Worm (Caenorhabditis elegans): Measurements from ENCODE around the gene Y54G2A.41.

Y54G2A.41 gene

DNA sequence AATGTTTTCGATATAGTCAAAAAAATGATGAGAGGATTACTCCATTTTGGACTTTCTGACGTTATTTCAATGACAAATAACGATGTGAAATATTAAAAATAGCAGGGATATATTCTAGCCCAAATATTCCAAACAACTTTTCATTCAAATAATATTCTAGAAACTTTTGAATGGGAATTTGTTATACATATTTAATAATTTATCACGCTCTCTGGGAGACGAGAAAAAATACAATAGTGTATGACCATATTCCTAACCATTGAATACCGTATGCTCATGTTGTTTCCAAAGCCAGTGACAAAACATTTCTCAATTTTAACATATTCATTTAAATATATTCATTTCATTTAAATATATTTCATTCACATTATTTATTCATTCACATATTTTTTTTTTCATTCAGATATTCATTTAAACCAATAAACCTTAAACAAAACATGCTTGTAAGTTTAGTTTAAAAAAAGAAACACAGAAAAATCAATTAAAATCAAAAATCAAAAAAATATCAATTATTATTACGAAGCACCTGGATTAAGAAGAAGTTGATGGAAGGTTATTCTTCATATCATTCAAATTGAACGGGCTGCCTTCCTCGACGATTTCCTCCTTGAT, 42.0 kb upstream of the Y54G2A.41 start (continued):
- TF ChIP-seq dmd-9 (GFP tag; IDR thresholded peaks at IDR 0.05), result 0 out of 2 replicates have a peak, but pooled peaks have one; percentile 23
- no peak for TF ChIP-seq F49E8.2 (tag; optimal IDR thresholded peaks at IDR 0.05; ENCODE audit: borderline replicate concordance)
- TF ChIP-seq pha-4 (GFP tag; IDR thresholded peaks at IDR 0.05), result peak; percentile 85; the same call in 1 of the 2 replicates
- TF ChIP-seq pha-4 (tag; optimal IDR thresholded peaks at IDR 0.05), result no peak
- TF ChIP-seq gei-8 (GFP tag; optimal IDR thresholded peaks at IDR 0.05), result no peak
- no peak for TF ChIP-seq spr-3 (GFP tag; optimal IDR thresholded peaks at IDR 0.05)
- peak; percentile 84 for TF ChIP-seq Y75B8A.6 (GFP tag; IDR thresholded peaks at IDR 0.05)
- no peak for TF ChIP-seq vab-7 (GFP tag; IDR thresholded peaks at IDR 0.05)
- no peak for TF ChIP-seq egl-27 (tag; optimal IDR thresholded peaks at IDR 0.05)
- TF ChIP-seq mxl-3 (GFP tag; optimal IDR thresholded peaks at IDR 0.05), result no peak
- TF ChIP-seq daf-16 (GFP tag; optimal IDR thresholded peaks at IDR 0.05), result peak in 1 of 2 experiments; percentile 49
- peak; percentile 52 for TF ChIP-seq daf-16 (tag; optimal IDR thresholded peaks at IDR 0.05)
- peak; percentile 5 for TF ChIP-seq nhr-111 (GFP tag; optimal IDR thresholded peaks at IDR 0.05)
- TF ChIP-seq hlh-11 (tag; optimal IDR thresholded peaks at IDR 0.05), result peak; percentile 17
- no peak for TF ChIP-seq cey-2 (tag; optimal IDR thresholded peaks at IDR 0.05; ENCODE audit: borderline replicate concordance, insufficient read depth)
- TF ChIP-seq F26F4.8 (GFP tag; conservative IDR thresholded peaks at IDR 0.05), result no peak
- no peak for TF ChIP-seq R02D3.7 (tag; optimal IDR thresholded peaks at IDR 0.05)
- no peak for TF ChIP-seq dpl-1 (GFP tag; optimal IDR thresholded peaks at IDR 0.05)
- no peak for TF ChIP-seq duxl-1 (tag; optimal IDR thresholded peaks at IDR 0.05; ENCODE audit: poor library complexity)
- TF ChIP-seq madf-5 (GFP tag; IDR thresholded peaks at IDR 0.05), result peak in 1 of 2 experiments; percentile 51; a peak in 1 of 4 replicates
- TF ChIP-seq lin-39 (tag; optimal IDR thresholded peaks at IDR 0.05), result no peak
- TF ChIP-seq F44E2.7 (GFP tag; IDR thresholded peaks at IDR 0.05), result no peak
- no peak for TF ChIP-seq ZK546.5 (tag; optimal IDR thresholded peaks at IDR 0.05)
- TF ChIP-seq zfp-2 (tag; optimal IDR thresholded peaks at IDR 0.05), result no peak
- TF ChIP-seq hmg-1.1 (GFP tag; IDR thresholded peaks at IDR 0.05), result no peak
- TF ChIP-seq egl-43 (GFP tag; IDR thresholded peaks at IDR 0.05), result no peak
- TF ChIP-seq unc-130 (GFP tag; optimal IDR thresholded peaks at IDR 0.05), result no peak
- no peak for TF ChIP-seq lin-15B (tag; optimal IDR thresholded peaks at IDR 0.05)
- TF ChIP-seq F10B5.3 (tag; optimal IDR thresholded peaks at IDR 0.05), result no peak
- peak; percentile 92 for TF ChIP-seq mep-1 (tag; optimal IDR thresholded peaks at IDR 0.05)
- peak; percentile 99 for TF ChIP-seq zfp-3 (GFP tag; conservative IDR thresholded peaks at IDR 0.05)
- no peak for TF ChIP-seq nhr-11 (tag; optimal IDR thresholded peaks at IDR 0.05)
- TF ChIP-seq mdt-29 (GFP tag; IDR thresholded peaks at IDR 0.05), result no peak; the same call in 1 of the 2 replicates
- no peak for TF ChIP-seq fkh-10 (GFP tag; optimal IDR thresholded peaks at IDR 0.05)
- peak; percentile 72 for TF ChIP-seq madf-9 (GFP tag; conservative IDR thresholded peaks at IDR 0.05)
- TF ChIP-seq nhr-41 (GFP tag; IDR thresholded peaks at IDR 0.05), result 0 out of 2 replicates have a peak, but pooled peaks have one; percentile 46
- TF ChIP-seq ceh-44 (GFP tag; IDR thresholded peaks at IDR 0.05), result no peak
- TF ChIP-seq lin-13 (GFP tag; optimal IDR thresholded peaks at IDR 0.05), result no peak
- TF ChIP-seq lin-38 (GFP tag; IDR thresholded peaks at IDR 0.05), result peak; percentile 67
- TF ChIP-seq nhr-28 (tag; optimal IDR thresholded peaks at IDR 0.05), result no peak
- no peak for TF ChIP-seq attf-4 (tag; optimal IDR thresholded peaks at IDR 0.05)
- TF ChIP-seq spr-1 (tag; optimal IDR thresholded peaks at IDR 0.05), result no peak
- TF ChIP-seq lim-7 (GFP tag; IDR thresholded peaks at IDR 0.05), result peak; percentile 62
- no peak for TF ChIP-seq lin-29 (GFP tag; IDR thresholded peaks at IDR 0.05)
- TF ChIP-seq ZK337.2 (GFP tag; IDR thresholded peaks at IDR 0.05), result no peak
- TF ChIP-seq unc-62 (GFP tag; optimal IDR thresholded peaks at IDR 0.05 in 1 of 2), result no peak
- no peak for TF ChIP-seq unc-62 (tag; optimal IDR thresholded peaks at IDR 0.05)
- TF ChIP-seq lsy-2 (tag; optimal IDR thresholded peaks at IDR 0.05), result peak in 1 of 2 experiments; percentile 74
- TF ChIP-seq sdz-12 (GFP tag; optimal IDR thresholded peaks at IDR 0.05), result no peak
- TF ChIP-seq ceh-82 (tag; optimal IDR thresholded peaks at IDR 0.05), result no peak
- no peak for TF ChIP-seq daf-8 (GFP tag; IDR thresholded peaks at IDR 0.05)
